Fruit fly (Drosophila melanogaster) S2 (cell line): Measurements from ENCODE around the gene RpL9.

Source experiments
- CG8478 ChIP-seq: fragments of >200 bp; optimal IDR thresholded peaks from 2 replicates; lab custom pipeline; 2018
- CTCF ChIP-seq, 2 experiments: fragments of >200 bp; optimal IDR thresholded peaks; 2 replicates each; lab custom pipeline; 2018

DNA sequence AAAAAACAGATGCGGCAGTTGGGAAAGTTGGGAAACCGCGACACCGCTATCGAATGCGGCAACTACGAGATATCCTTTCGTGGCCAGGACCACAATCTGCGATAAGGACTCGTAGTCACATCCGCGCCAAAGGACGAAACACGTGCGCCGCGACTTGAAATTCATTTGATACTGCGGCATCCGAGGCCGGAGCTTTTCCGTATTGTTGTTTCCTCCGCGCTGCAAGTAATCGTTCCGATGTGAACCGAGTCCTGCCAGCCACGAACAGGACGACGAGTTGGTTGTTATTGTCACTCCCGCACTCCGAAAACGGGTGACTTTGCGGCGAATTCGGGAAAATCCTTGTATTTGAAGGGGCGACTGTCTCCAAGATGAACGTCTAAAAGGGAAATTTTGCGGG lies 40.0 kb downstream of the RpL9 start, which contains the start of gene dpr2:
- TF ChIP-seq CTCF (optimal IDR thresholded peaks at IDR 0.05; lab: Kevin White, UChicago) (no peak), CG8478 (no peak)
